Worm (Caenorhabditis elegans): Measurements from ENCODE around the gene rpl-12.

ce11 chrIV:13258872-13259271 lies 18.4 kb upstream of the rpl-12 start, which contains the start of gene JC8.16:
- no peak for TF ChIP-seq mep-1 (tag; optimal IDR thresholded peaks at IDR 0.05)
- TF ChIP-seq ceh-32 (tag; optimal IDR thresholded peaks at IDR 0.05; ENCODE audit: poor library complexity) = no peak
- TF ChIP-seq pha-4 (GFP tag; IDR thresholded peaks at IDR 0.05) = no peak
- TF ChIP-seq pha-4 (tag; optimal IDR thresholded peaks at IDR 0.05) = no peak
- no peak for TF ChIP-seq unc-62 (GFP tag; optimal IDR thresholded peaks at IDR 0.05 in 1 of 2)
- TF ChIP-seq unc-62 (tag; optimal IDR thresholded peaks at IDR 0.05) = no peak

Measured in whole organism, L4 larva.